Worm (Caenorhabditis elegans) whole organism, mixed stage, embryonic: ENCODE results near the gene srh-33.

ENCODE experiments used
- M03D4.4 ChIP-seq: sonication (generic microtip); optimal IDR thresholded peaks from 2 replicates; lab custom pipeline; 2017; ENCODE audit warnings: mild to moderate bottlenecking, missing genetic modification characterization, missing compliant biosample characterization
- bed-3 ChIP-seq: fragments of 200-800 bp; sonication (Bioruptor generic); optimal IDR thresholded peaks from 3 replicates; lab custom pipeline; 2018; ENCODE audit warnings: mild to moderate bottlenecking, missing genetic modification characterization, moderate library complexity, missing compliant biosample characterization
- blmp-1 ChIP-seq: fragments of 150-350 bp; optimal IDR thresholded peaks from 2 replicates; lab custom pipeline; 2014; ENCODE audit warnings: missing biosample characterization, missing genetic modification characterization
- ceh-43 ChIP-seq: fragments of 200-800 bp; sonication (Bioruptor generic); optimal IDR thresholded peaks from 2 replicates; lab custom pipeline; 2018; ENCODE audit warnings: mild to moderate bottlenecking, missing genetic modification characterization, moderate library complexity, missing compliant biosample characterization
- ceh-83 ChIP-seq: fragments of 200-800 bp; sonication (Bioruptor generic); optimal IDR thresholded peaks from 2 replicates; lab custom pipeline; 2018; ENCODE audit warnings: mild to moderate bottlenecking, missing genetic modification characterization, missing compliant biosample characterization
- ces-1 ChIP-seq: fragments of 150-350 bp; optimal IDR thresholded peaks from 2 replicates; lab custom pipeline; 2014; ENCODE audit warnings: missing biosample characterization, missing genetic modification reagents, missing genetic modification characterization
- drap-1 ChIP-seq: fragments of 200-800 bp; sonication (Bioruptor generic); optimal IDR thresholded peaks from 3 replicates; lab custom pipeline; 2018; ENCODE audit warnings: mild to moderate bottlenecking, missing genetic modification characterization, missing compliant biosample characterization
- elt-1 ChIP-seq: sonication (generic microtip); optimal IDR thresholded peaks from 2 replicates; lab custom pipeline; 2017; ENCODE audit warnings: missing genetic modification characterization, mild to moderate bottlenecking, missing compliant biosample characterization, antibody characterized with exemption, moderate library complexity, borderline replicate concordance; ENCODE audit not compliant: insufficient read depth
- elt-3 ChIP-seq: fragments of 150-350 bp; optimal IDR thresholded peaks from 2 replicates; lab custom pipeline; 2014; ENCODE audit warnings: missing biosample characterization, missing genetic modification characterization
- ham-2 ChIP-seq: fragments of 200-800 bp; sonication (Bioruptor generic); optimal IDR thresholded peaks from 2 replicates; lab custom pipeline; 2018; ENCODE audit warnings: mild to moderate bottlenecking, missing genetic modification characterization, missing compliant biosample characterization
- lin-13 ChIP-seq: fragments of 150-350 bp; optimal IDR thresholded peaks from 2 replicates; lab custom pipeline; 2014; ENCODE audit warnings: missing biosample characterization, missing genetic modification characterization
- lin-32 ChIP-seq: fragments of 200-800 bp; sonication (Bioruptor generic); optimal IDR thresholded peaks from 2 replicates; lab custom pipeline; 2018; ENCODE audit warnings: mild to moderate bottlenecking, missing genetic modification characterization, missing compliant biosample characterization
- lsy-2 ChIP-seq: fragments of 150-350 bp; optimal IDR thresholded peaks from 2 replicates; lab custom pipeline; 2014; ENCODE audit warnings: missing biosample characterization, missing genetic modification characterization
- mab-5 ChIP-seq: fragments of 150-350 bp; optimal IDR thresholded peaks from 2 replicates; lab custom pipeline; 2014; ENCODE audit warnings: missing biosample characterization, missing genetic modification characterization
- mep-1 ChIP-seq: fragments of 150-350 bp; optimal IDR thresholded peaks from 2 replicates; lab custom pipeline; 2017; ENCODE audit warnings: missing biosample characterization, missing genetic modification reagents, missing genetic modification characterization, inconsistent platforms
- mls-2 ChIP-seq: sonication (generic microtip); optimal IDR thresholded peaks from 2 replicates; lab custom pipeline; 2016; ENCODE audit warnings: mild to moderate bottlenecking, missing genetic modification characterization, moderate library complexity, missing compliant biosample characterization
- nhr-12 ChIP-seq: fragments of 150-350 bp; optimal IDR thresholded peaks from 2 replicates; lab custom pipeline; 2014; ENCODE audit warnings: missing biosample characterization, missing genetic modification characterization
- nhr-2 ChIP-seq: fragments of 150-350 bp; optimal IDR thresholded peaks from 2 replicates; lab custom pipeline; 2014; ENCODE audit warnings: missing biosample characterization, missing genetic modification characterization
- nhr-237 ChIP-seq: fragments of 150-350 bp; optimal IDR thresholded peaks from 2 replicates; lab custom pipeline; 2014; ENCODE audit warnings: missing biosample characterization, missing genetic modification characterization
- nhr-28 ChIP-seq: fragments of 150-350 bp; optimal IDR thresholded peaks from 2 replicates; lab custom pipeline; 2014; ENCODE audit warnings: missing biosample characterization, missing genetic modification characterization
- nhr-76 ChIP-seq: sonication (generic microtip); optimal IDR thresholded peaks from 2 replicates; lab custom pipeline; 2017; ENCODE audit warnings: missing biosample characterization, missing genetic modification characterization
- pha-4 ChIP-seq: fragments of 150-350 bp; optimal IDR thresholded peaks from 2 replicates; lab custom pipeline; 2018; ENCODE audit warnings: missing biosample characterization, missing genetic modification reagents, missing genetic modification characterization
- snpc-4 ChIP-seq: fragments of 150-350 bp; optimal IDR thresholded peaks from 2 replicates; lab custom pipeline; 2014; ENCODE audit warnings: missing biosample characterization, missing genetic modification characterization
- sptf-1 ChIP-seq: sonication (generic microtip); optimal IDR thresholded peaks from 2 replicates; lab custom pipeline; 2017; ENCODE audit warnings: mild to moderate bottlenecking, missing genetic modification characterization, moderate library complexity, missing compliant biosample characterization
- unc-120 ChIP-seq: sonication (generic microtip); optimal IDR thresholded peaks from 2 replicates; lab custom pipeline; 2017; ENCODE audit warnings: missing genetic modification characterization, missing compliant biosample characterization; ENCODE audit not compliant: poor library complexity, severe bottlenecking
- unc-39 ChIP-seq: fragments of 150-350 bp; optimal IDR thresholded peaks from 2 replicates; lab custom pipeline; 2014; ENCODE audit warnings: missing biosample characterization, missing genetic modification characterization
- unc-62 ChIP-seq: fragments of 150-350 bp; optimal IDR thresholded peaks from 2 replicates; lab custom pipeline; 2014; ENCODE audit warnings: missing biosample characterization, missing genetic modification reagents, missing genetic modification characterization
- zip-8 ChIP-seq: fragments of 150-350 bp; optimal IDR thresholded peaks from 2 replicates; lab custom pipeline; 2014; ENCODE audit warnings: missing biosample characterization, missing genetic modification characterization
- ztf-11 ChIP-seq: fragments of 150-350 bp; optimal IDR thresholded peaks from 2 replicates; lab custom pipeline; 2014; ENCODE audit warnings: missing biosample characterization, missing genetic modification characterization

srh-33 gene

DNA sequence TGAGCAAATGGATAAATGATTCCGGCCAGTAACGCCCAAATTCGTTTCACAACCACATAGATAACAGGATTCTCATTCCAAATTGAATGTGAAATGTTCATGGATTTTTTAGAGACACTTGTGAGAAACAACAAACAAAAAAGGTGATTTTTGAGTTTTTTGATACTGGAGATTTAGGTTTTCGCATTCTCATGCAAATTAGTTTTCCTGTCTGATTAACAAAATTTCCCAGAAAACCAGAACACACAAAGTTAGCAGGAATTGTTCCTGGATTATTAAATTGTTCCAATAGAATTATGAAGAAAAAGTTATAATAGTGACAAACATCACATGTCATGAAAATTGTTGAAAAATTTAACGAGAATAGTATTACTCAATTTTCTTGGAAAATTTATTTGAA, at the start of gene srh-33:
Gene srh-33, minus strand, starts transcription at position 101 of the 400 bp plus-strand sequence.
- no peak for TF ChIP-seq lin-32 (GFP tag; lab: Kevin White, UChicago)
- TF ChIP-seq ceh-43 (GFP tag; lab: Kevin White, UChicago), result no peak
- no peak for TF ChIP-seq bed-3
- no peak for TF ChIP-seq unc-62
- TF ChIP-seq nhr-237 (tag; lab: Kevin White, UChicago), result no peak
- TF ChIP-seq pha-4, result no peak
- TF ChIP-seq ham-2 (GFP tag; lab: Kevin White, UChicago), result no peak
- TF ChIP-seq blmp-1, result no peak
- TF ChIP-seq mls-2 (tag; lab: Kevin White, UChicago), result no peak
- TF ChIP-seq elt-3 (tag; lab: Kevin White, UChicago), result no peak
- no peak for TF ChIP-seq lin-13
- TF ChIP-seq snpc-4 (tag; lab: Kevin White, UChicago), result no peak
- no peak for TF ChIP-seq ceh-83 (GFP tag; lab: Kevin White, UChicago)
- no peak for TF ChIP-seq mep-1 (tag; lab: Kevin White, UChicago)
- TF ChIP-seq lsy-2, result no peak
- TF ChIP-seq ztf-11 (tag; lab: Kevin White, UChicago), result no peak
- TF ChIP-seq drap-1, result no peak
- TF ChIP-seq, all 35 proteins: peak for 0

DNA sequence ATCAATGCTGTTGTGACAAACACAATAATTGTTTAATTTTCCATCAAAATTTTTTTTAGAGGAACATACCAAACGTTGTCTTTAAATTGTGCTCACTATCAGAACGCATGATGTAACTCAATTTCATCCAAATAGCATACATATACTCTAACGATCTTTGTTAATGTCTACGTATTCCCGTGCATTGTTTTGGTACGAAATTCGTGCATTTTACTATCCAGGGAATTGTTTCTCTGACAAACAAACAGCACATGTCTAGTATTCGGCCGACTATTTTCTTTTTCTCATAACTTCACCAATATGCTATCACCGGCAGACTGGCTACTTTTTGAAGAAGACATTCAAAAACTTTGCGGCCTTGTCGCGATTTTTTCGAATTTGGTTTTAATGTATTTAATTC, 48.3 kb upstream of the srh-33 start, which contains the start of gene str-196:
Gene str-196, plus strand, starts transcription at position 301 of the 400 bp plus-strand sequence.
- TF ChIP-seq ceh-43 (GFP tag; lab: Kevin White, UChicago) (no peak), elt-1 (no peak), sptf-1 (tag; lab: Kevin White, UChicago) (no peak), snpc-4 (tag; lab: Kevin White, UChicago) (no peak), nhr-12 (tag; lab: Kevin White, UChicago) (no peak), lsy-2 (no peak), bed-3 (no peak), nhr-2 (tag; lab: Kevin White, UChicago) (no peak), lin-13 (no peak), elt-3 (tag; lab: Kevin White, UChicago) (no peak), ces-1 (no peak), unc-62 (no peak), pha-4 (no peak), drap-1 (no peak), nhr-28 (tag; lab: Kevin White, UChicago) (no peak)

DNA sequence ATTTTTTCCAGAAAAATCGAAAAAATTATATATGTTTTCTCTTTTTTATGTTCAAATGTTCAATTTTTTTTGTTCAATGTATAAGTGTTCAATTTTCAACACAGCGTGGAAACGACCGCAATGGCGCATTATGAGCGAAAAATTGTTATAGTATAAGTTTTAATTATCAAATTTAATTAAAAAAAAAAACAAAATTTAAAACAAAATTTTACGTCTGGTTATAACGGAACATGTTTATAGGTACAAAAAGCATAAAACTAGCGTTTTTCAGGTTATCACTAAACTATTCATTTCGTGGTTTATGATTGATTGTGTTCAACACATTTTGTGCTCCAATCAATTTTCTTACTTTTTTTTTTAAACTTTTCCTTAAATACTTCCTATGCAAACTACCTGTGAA, 46.2 kb upstream of the srh-33 start, which contains the start of gene nhr-106:
Gene nhr-106, plus strand, starts transcription at position 301 of the 400 bp plus-strand sequence.
- no peak for TF ChIP-seq mab-5 (tag; lab: Kevin White, UChicago)
- no peak for TF ChIP-seq nhr-237 (tag; lab: Kevin White, UChicago)
- no peak for TF ChIP-seq ces-1
- TF ChIP-seq ceh-83 (GFP tag; lab: Kevin White, UChicago), result no peak
- no peak for TF ChIP-seq nhr-2 (tag; lab: Kevin White, UChicago)
- no peak for TF ChIP-seq unc-39 (tag; lab: Kevin White, UChicago)
- no peak for TF ChIP-seq lsy-2
- TF ChIP-seq, all 35 proteins: peak for 0

DNA sequence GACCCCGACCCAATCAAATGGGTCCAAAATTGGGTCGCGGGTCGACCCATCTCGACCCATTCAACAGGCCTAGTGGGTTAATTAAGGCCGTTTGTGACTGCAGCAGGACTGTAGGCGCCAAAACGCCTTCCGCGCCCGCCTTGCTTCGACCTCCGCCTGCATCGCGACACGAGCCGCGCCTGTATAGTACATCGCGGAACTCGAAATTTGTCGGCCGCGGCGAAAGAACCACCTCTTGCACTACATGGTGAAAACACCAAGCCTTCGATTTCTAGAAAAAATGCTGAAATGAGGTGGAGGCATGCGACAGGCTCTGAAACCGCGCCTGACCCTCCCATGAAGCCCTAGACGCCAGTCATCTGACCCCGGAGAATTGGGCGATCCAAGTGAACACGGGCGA, 44.9 kb upstream of the srh-33 start:
- no peak for TF ChIP-seq ham-2 (GFP tag; lab: Kevin White, UChicago)
- TF ChIP-seq mls-2 (tag; lab: Kevin White, UChicago), result no peak
- no peak for TF ChIP-seq snpc-4 (tag; lab: Kevin White, UChicago)
- TF ChIP-seq ces-1, result no peak
- no peak for TF ChIP-seq elt-1
- TF ChIP-seq lin-13, result no peak
- TF ChIP-seq ceh-43 (GFP tag; lab: Kevin White, UChicago), result no peak
- no peak for TF ChIP-seq ceh-83 (GFP tag; lab: Kevin White, UChicago)

DNA sequence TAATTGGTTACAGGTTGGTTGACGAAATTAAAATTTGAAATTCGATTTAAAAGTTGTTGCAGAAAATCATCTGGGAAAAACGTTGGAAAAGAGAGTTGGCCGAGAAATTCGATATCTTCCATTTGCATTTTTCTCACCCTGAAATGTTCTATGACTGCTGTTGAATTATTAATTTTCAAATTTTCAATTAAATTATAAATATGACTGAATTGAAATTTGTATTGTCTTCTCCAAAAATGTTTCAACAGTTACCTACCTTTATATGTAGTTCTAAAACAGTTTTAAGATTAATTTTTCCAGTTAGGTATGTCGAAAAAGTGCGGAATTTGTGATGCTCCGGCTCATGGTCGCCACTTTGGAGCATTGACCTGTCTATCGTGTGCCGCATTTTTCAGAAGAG, 43.6 kb upstream of the srh-33 start, which contains the start of gene nhr-211:
Gene nhr-211, plus strand, starts transcription at position 301 of the 400 bp plus-strand sequence.
- no peak for TF ChIP-seq mls-2 (tag; lab: Kevin White, UChicago)
- TF ChIP-seq unc-120 (tag; lab: Kevin White, UChicago), result no peak
- no peak for TF ChIP-seq unc-62
- TF ChIP-seq zip-8, result no peak
- TF ChIP-seq ham-2 (GFP tag; lab: Kevin White, UChicago), result no peak
- no peak for TF ChIP-seq drap-1
- no peak for TF ChIP-seq nhr-76 (tag; lab: Kevin White, UChicago)
- no peak for TF ChIP-seq sptf-1 (tag; lab: Kevin White, UChicago)
- TF ChIP-seq nhr-2 (tag; lab: Kevin White, UChicago), result no peak
- no peak for TF ChIP-seq lsy-2
- TF ChIP-seq M03D4.4 (tag; lab: Kevin White, UChicago), result no peak
- no peak for TF ChIP-seq lin-13
